Fruit fly (Drosophila melanogaster): Measurements from ENCODE around the gene CG15571.

Gene CG15571

dm6 chrX:4264319-4264718 is 47.1 kb upstream of the CG15571 start (continued):
- TF ChIP-seq row (GFP tag; IDR thresholded peaks at IDR 0.05): peak; percentile 37
- TF ChIP-seq Dip2 (GFP tag; IDR thresholded peaks at IDR 0.05): no peak
- peak; percentile 60 for TF ChIP-seq sens (GFP tag)
- TF ChIP-seq CG10321 (GFP tag; IDR thresholded peaks at IDR 0.05): no peak
- peak; percentile 70; the same call in 1 of the 2 replicates for TF ChIP-seq Drgx (GFP tag; IDR thresholded peaks at IDR 0.05)
- no peak for TF ChIP-seq Meics (GFP tag; optimal IDR thresholded peaks at IDR 0.05)
- TF ChIP-seq Sox102F (GFP tag; optimal IDR thresholded peaks at IDR 0.05): peak; percentile 19
- no peak for TF ChIP-seq CG30403 (GFP tag; optimal IDR thresholded peaks at IDR 0.05)
- no peak for TF ChIP-seq CG17612 (GFP tag; IDR thresholded peaks at IDR 0.05)
- peak; percentile 8 for TF ChIP-seq CG18599 (GFP tag; optimal IDR thresholded peaks at IDR 0.05)
- peak in 1 of 2 experiments; percentile 30 for TF ChIP-seq Hr51 (GFP tag; optimal IDR thresholded peaks at IDR 0.05)
- no peak for TF ChIP-seq Dp (GFP tag; optimal IDR thresholded peaks at IDR 0.05)
- no peak for TF ChIP-seq grau (tag; optimal IDR thresholded peaks at IDR 0.05)
- no peak for TF ChIP-seq MESR4 (GFP tag; optimal IDR thresholded peaks at IDR 0.05)
- peak; percentile 34 for TF ChIP-seq CG1603 (tag; optimal IDR thresholded peaks at IDR 0.05)
- no peak for TF ChIP-seq HHEX (GFP tag; optimal IDR thresholded peaks at IDR 0.05)
- peak; percentile 4 for TF ChIP-seq CG7839 (tag; optimal IDR thresholded peaks at IDR 0.05)
- no peak for TF ChIP-seq CG14710 (tag; optimal IDR thresholded peaks at IDR 0.05)
- no peak for TF ChIP-seq zfh2 (GFP tag; optimal IDR thresholded peaks at IDR 0.05)
- TF ChIP-seq CG14441 (GFP tag; IDR thresholded peaks at IDR 0.05): no peak
- TF ChIP-seq sisA (GFP tag; IDR thresholded peaks at IDR 0.05): no peak
- TF ChIP-seq cwo (GFP tag; optimal IDR thresholded peaks at IDR 0.05): no peak
- no peak for TF ChIP-seq HmgD (GFP tag; optimal IDR thresholded peaks at IDR 0.05)
- TF ChIP-seq z (GFP tag; IDR thresholded peaks at IDR 0.05): no peak
- TF ChIP-seq CG14014 (GFP tag; IDR thresholded peaks at IDR 0.05): no peak
- no peak for TF ChIP-seq CG9817 (tag; optimal IDR thresholded peaks at IDR 0.05)
- TF ChIP-seq Ets65A (GFP tag): no peak
- no peak for TF ChIP-seq CG12236 (GFP tag; optimal IDR thresholded peaks at IDR 0.05)
- no peak for TF ChIP-seq crol (GFP tag; IDR thresholded peaks at IDR 0.05)
- peak; percentile 22 for TF ChIP-seq CG11504 (tag; optimal IDR thresholded peaks at IDR 0.05)
- no peak for TF ChIP-seq Atf6 (GFP tag; IDR thresholded peaks at IDR 0.05)
- no peak for TF ChIP-seq CG8944 (GFP tag; optimal IDR thresholded peaks at IDR 0.05)

dm6 chrX:4262661-4263060 is 45.5 kb upstream of the CG15571 start:
- peak; percentile 80 for TF ChIP-seq CG12769 (tag; optimal IDR thresholded peaks at IDR 0.05)
- peak in 1 of 3 experiments; percentile 42 for TF ChIP-seq lola (GFP tag; optimal IDR thresholded peaks at IDR 0.05)
- peak; percentile 26 for TF ChIP-seq CG12155 (GFP tag; optimal IDR thresholded peaks at IDR 0.05)
- no peak for TF ChIP-seq prd (optimal IDR thresholded peaks at IDR 0.05)
- peak; percentile 76 for TF ChIP-seq prd (GFP tag; IDR thresholded peaks at IDR 0.05)
- no peak for TF ChIP-seq CkIIα-i1 (GFP tag; IDR thresholded peaks at IDR 0.05)
- no peak for TF ChIP-seq Poxn (GFP tag; IDR thresholded peaks at IDR 0.05)
- peak; percentile 32 for TF ChIP-seq CG13296 (GFP tag; optimal IDR thresholded peaks at IDR 0.05)
- TF ChIP-seq CG3726 (GFP tag; IDR thresholded peaks at IDR 0.05): no peak
- peak; percentile 25 for TF ChIP-seq tin (GFP tag; optimal IDR thresholded peaks at IDR 0.05)
- TF ChIP-seq ATbp (GFP tag; optimal IDR thresholded peaks at IDR 0.05): peak; percentile 45
- TF ChIP-seq jumu (GFP tag; optimal IDR thresholded peaks at IDR 0.05): peak; percentile 38
- TF ChIP-seq Oli (tag; optimal IDR thresholded peaks at IDR 0.05): peak; percentile 52
- TF ChIP-seq grn (GFP tag; optimal IDR thresholded peaks at IDR 0.05): no peak
- 0 out of 2 replicates have a peak, but pooled peaks have one; percentile 12 for TF ChIP-seq Awh (GFP tag; IDR thresholded peaks at IDR 0.05)
- peak; percentile 22 for TF ChIP-seq Asciz (GFP tag; optimal IDR thresholded peaks at IDR 0.05)
- no peak for TF ChIP-seq CG10543 (GFP tag; optimal IDR thresholded peaks at IDR 0.05)
- peak; percentile 40 for TF ChIP-seq Side (GFP tag; optimal IDR thresholded peaks at IDR 0.05)
- TF ChIP-seq CG9817 (tag; optimal IDR thresholded peaks at IDR 0.05): peak; percentile 34
- peak; percentile 57 for TF ChIP-seq CG13424 (tag; optimal IDR thresholded peaks at IDR 0.05)
- TF ChIP-seq CG14441 (GFP tag; IDR thresholded peaks at IDR 0.05): peak; percentile 44; the same call in 1 of the 2 replicates
- TF ChIP-seq Fer3 (tag; optimal IDR thresholded peaks at IDR 0.05): peak; percentile 64

Data from whole organism, embryonic.